Worm (Caenorhabditis elegans) whole organism, young adult: ENCODE measurements around the gene F19C6.2.

ENCODE experiments used
- B0336.3 ChIP-seq: fragments of 200-800 bp; sonication (Bioruptor generic); IDR thresholded peaks from 2 replicates; pipeline ENCODE4 v1.3.6; 2022; ENCODE audit warnings: missing genetic modification characterization, missing compliant biosample characterization
- F10E7.11 ChIP-seq: sonication (generic microtip); optimal IDR thresholded peaks from 2 replicates; lab custom pipeline; 2017; ENCODE audit warnings: mild to moderate bottlenecking, missing genetic modification characterization, moderate library complexity, missing compliant biosample characterization
- ama-1 ChIP-seq, 3 experiments: fragments of 150-350 bp in 1 of 3; sonication (generic microtip) in 2 of 3; optimal IDR thresholded peaks; 2 replicates each; lab custom pipeline; 2014 to 2018; ENCODE audit warnings: missing biosample characterization in 2 of 3, missing genetic modification characterization in 2 of 3, missing genetic modification reagents in 2 of 3
- dpff-1 ChIP-seq: sonication (generic microtip); optimal IDR thresholded peaks from 2 replicates; lab custom pipeline; 2017; ENCODE audit warnings: mild to moderate bottlenecking, missing genetic modification characterization, missing compliant biosample characterization
- ets-4 ChIP-seq: fragments of 200-800 bp; sonication (Bioruptor generic); optimal IDR thresholded peaks from 2 replicates; lab custom pipeline; 2018; ENCODE audit warnings: mild to moderate bottlenecking, missing genetic modification characterization, missing compliant biosample characterization
- him-1 ChIP-seq: sonication (generic microtip); optimal IDR thresholded peaks from 2 replicates; lab custom pipeline; 2016; ENCODE audit warnings: missing genotype, missing genetic modification reagents, missing genetic modification characterization, missing compliant biosample characterization
- nhr-80 ChIP-seq: sonication (generic microtip); optimal IDR thresholded peaks from 2 replicates; lab custom pipeline; 2016; ENCODE audit warnings: missing genetic modification characterization, missing compliant biosample characterization
- pha-4 ChIP-seq: fragments of 150-350 bp; sonication (generic microtip); optimal IDR thresholded peaks from 2 replicates; lab custom pipeline; 2014; ENCODE audit warnings: missing biosample characterization, missing genetic modification reagents, missing genetic modification characterization
- snpc-1.3 ChIP-seq: sonication (generic microtip); optimal IDR thresholded peaks from 2 replicates; lab custom pipeline; 2017; ENCODE audit warnings: missing genetic modification characterization, mild to moderate bottlenecking, missing compliant biosample characterization, antibody characterized with exemption, moderate library complexity, missing genotype, missing genetic modification reagents; ENCODE audit not compliant: insufficient read depth
- unc-62 ChIP-seq: fragments of 150-350 bp; optimal IDR thresholded peaks from 2 replicates; lab custom pipeline; 2014; ENCODE audit warnings: missing biosample characterization, missing genetic modification reagents, missing genetic modification characterization
- zfh-2 ChIP-seq: fragments of 200-800 bp; sonication (Bioruptor generic); conservative IDR thresholded peaks from 2 replicates; pipeline ENCODE4 v1.3.6; 2022; ENCODE audit warnings: missing genetic modification reagents, missing genetic modification characterization, missing compliant biosample characterization
- ztf-18 ChIP-seq: sonication (generic microtip); optimal IDR thresholded peaks from 2 replicates; lab custom pipeline; 2016; ENCODE audit warnings: missing genotype, mild to moderate bottlenecking, missing genetic modification characterization, missing compliant biosample characterization

ce11 chrX:9981259-9981658 is 19.5 kb upstream of the F19C6.2 start:
- TF ChIP-seq F10E7.11 (no peak), dpff-1 (tag; lab: Kevin White, UChicago) (no peak), B0336.3 (GFP tag; lab: Robert Waterston, UW) (no peak), ets-4 (GFP tag; lab: Kevin White, UChicago) (no peak), zfh-2 (GFP tag; lab: Robert Waterston, UW) (no peak), unc-62 (GFP tag; lab: Kevin White, UChicago) (no peak), him-1 (tag; lab: Kevin White, UChicago) (no peak), pha-4 (no peak), snpc-1.3 (tag; lab: Kevin White, UChicago) (no peak), nhr-80 (tag; lab: Kevin White, UChicago) (no peak), ama-1 (optimal IDR thresholded peaks at IDR 0.05; lab: Kevin White, UChicago) (no peak), ama-1 (GFP tag; optimal IDR thresholded peaks at IDR 0.05; lab: Kevin White, UChicago) (no peak), ztf-18 (tag; lab: Kevin White, UChicago) (no peak)
